Worm (Caenorhabditis elegans) whole organism, L4 larva: Measurements from ENCODE around the gene C02D5.4.

Experiments used
- D1046.2 ChIP-seq: fragments of 200-800 bp; sonication (Bioruptor generic); IDR thresholded peaks from 2 replicates; pipeline ENCODE4 v1.3.6; 2022; ENCODE audit warnings: missing genetic modification characterization, missing compliant biosample characterization
- F26F4.8 ChIP-seq: fragments of 200-800 bp; sonication (Bioruptor generic); conservative IDR thresholded peaks from 2 replicates; pipeline ENCODE4 v1.3.6; 2022; ENCODE audit warnings: missing genetic modification characterization, missing compliant biosample characterization
- R02D3.7 ChIP-seq: fragments of 150-350 bp; sonication (generic microtip); optimal IDR thresholded peaks from 3 replicates; lab custom pipeline; 2014; ENCODE audit warnings: missing biosample characterization, missing genetic modification characterization
- T26A8.4 ChIP-seq: fragments of 200-800 bp; sonication (Bioruptor generic); IDR thresholded peaks from 2 replicates; pipeline ENCODE4 v1.3.6; 2022; ENCODE audit warnings: missing genetic modification characterization, missing compliant biosample characterization
- Y105C5A.15 ChIP-seq: fragments of 200-800 bp; sonication (Bioruptor generic); IDR thresholded peaks from 2 replicates; pipeline ENCODE4 v1.3.6; 2022; ENCODE audit warnings: missing genetic modification characterization, missing compliant biosample characterization
- aha-1 ChIP-seq: fragments of 150-350 bp; peaks from one replicate; lab custom pipeline; 2014; ENCODE audit warnings: missing biosample characterization, missing genetic modification characterization
- ama-1 ChIP-seq: fragments of 150-350 bp; optimal IDR thresholded peaks from 2 replicates; lab custom pipeline; 2014; ENCODE audit warnings: inconsistent platforms, mixed read lengths
- arid-1 ChIP-seq: fragments of 200-800 bp; sonication (Bioruptor generic); conservative IDR thresholded peaks from 2 replicates; pipeline ENCODE4 v1.3.6; 2022; ENCODE audit warnings: missing genetic modification reagents, missing genetic modification characterization, missing compliant biosample characterization
- ceh-32 ChIP-seq: sonication (generic microtip); optimal IDR thresholded peaks from 2 replicates; lab custom pipeline; 2016; ENCODE audit warnings: mild to moderate bottlenecking, missing genetic modification characterization, missing compliant biosample characterization; ENCODE audit not compliant: poor library complexity
- ceh-82 ChIP-seq: sonication (generic microtip); optimal IDR thresholded peaks from 2 replicates; lab custom pipeline; 2017; ENCODE audit warnings: missing biosample characterization, missing genetic modification characterization
- ctbp-1 ChIP-seq: fragments of 200-800 bp; sonication (Bioruptor generic); IDR thresholded peaks from 2 replicates; pipeline ENCODE4 v1.3.6; 2022; ENCODE audit warnings: missing genetic modification reagents, missing genetic modification characterization, missing compliant biosample characterization
- dmd-6 ChIP-seq: fragments of 200-800 bp; sonication (Bioruptor generic); IDR thresholded peaks from 2 replicates; pipeline ENCODE4 v1.3.6; 2022; ENCODE audit warnings: missing genetic modification reagents, missing genetic modification characterization, missing compliant biosample characterization
- dmd-8 ChIP-seq: fragments of 200-800 bp; sonication (Bioruptor generic); IDR thresholded peaks from 2 replicates; pipeline ENCODE4 v1.3.6; 2022; ENCODE audit warnings: missing genetic modification characterization, missing compliant biosample characterization
- dmd-9 ChIP-seq: fragments of 200-800 bp; sonication (Bioruptor generic); IDR thresholded peaks from 2 replicates; pipeline ENCODE4 v1.3.6; 2022; ENCODE audit warnings: missing genetic modification reagents, missing genetic modification characterization, missing compliant biosample characterization
- dpl-1 ChIP-seq: fragments of 150-350 bp; optimal IDR thresholded peaks from 2 replicates; lab custom pipeline; 2014; ENCODE audit warnings: missing biosample characterization, missing genetic modification reagents, missing genetic modification characterization
- egl-27 ChIP-seq: sonication (generic microtip); optimal IDR thresholded peaks from 3 replicates; lab custom pipeline; 2017; ENCODE audit warnings: missing biosample characterization, missing genetic modification reagents, missing genetic modification characterization
- egl-43 ChIP-seq: fragments of 200-800 bp; sonication (Bioruptor generic); IDR thresholded peaks from 2 replicates; pipeline ENCODE4 v1.3.6; 2022; ENCODE audit warnings: missing genetic modification reagents, missing genetic modification characterization, missing compliant biosample characterization
- hif-1 ChIP-seq, 2 experiments: sonication (generic microtip); optimal IDR thresholded peaks; 2 replicates each; lab custom pipeline; 2016 to 2017; ENCODE audit warnings: missing compliant biosample characterization in 2 of 2, missing genetic modification characterization in 2 of 2, missing genetic modification reagents in 2 of 2, missing genotype in 2 of 2, mild to moderate bottlenecking in 1 of 2
- hlh-30 ChIP-seq: sonication (generic microtip); optimal IDR thresholded peaks from 2 replicates; lab custom pipeline; 2017; ENCODE audit warnings: antibody characterized with exemption, mild to moderate bottlenecking, missing genetic modification characterization, missing compliant biosample characterization; ENCODE audit not compliant: insufficient read depth
- hmg-1.1 ChIP-seq: fragments of 200-800 bp; sonication (Bioruptor generic); IDR thresholded peaks from 2 replicates; pipeline ENCODE4 v1.3.6; 2022; ENCODE audit warnings: missing genetic modification reagents, missing genetic modification characterization, missing compliant biosample characterization
- jun-1 ChIP-seq: fragments of 150-350 bp; optimal IDR thresholded peaks from 2 replicates; lab custom pipeline; 2014; ENCODE audit warnings: missing biosample characterization, missing genetic modification reagents, missing genetic modification characterization
- lin-1 ChIP-seq: fragments of 200-800 bp; sonication (Bioruptor generic); IDR thresholded peaks from 2 replicates; pipeline ENCODE4 v1.3.6; 2022; ENCODE audit warnings: missing genetic modification reagents, missing genetic modification characterization, missing compliant biosample characterization
- lin-13 ChIP-seq: fragments of 150-350 bp; optimal IDR thresholded peaks from 2 replicates; lab custom pipeline; 2014; ENCODE audit warnings: missing biosample characterization, missing genetic modification reagents, missing genetic modification characterization
- lin-39 ChIP-seq: fragments of 150-350 bp; optimal IDR thresholded peaks from 2 replicates; lab custom pipeline; 2014; ENCODE audit warnings: missing biosample characterization, missing genetic modification reagents, missing genetic modification characterization
- lir-3 ChIP-seq: sonication (generic microtip); optimal IDR thresholded peaks from 2 replicates; lab custom pipeline; 2016; ENCODE audit warnings: mild to moderate bottlenecking, missing genetic modification characterization, missing compliant biosample characterization
- mdl-1 ChIP-seq, 2 experiments: fragments of 150-350 bp in 1 of 2; sonication (generic microtip) in 1 of 2; optimal IDR thresholded peaks; 2 replicates each; lab custom pipeline; 2014 to 2017; ENCODE audit warnings: missing biosample characterization in 2 of 2, missing genetic modification characterization in 2 of 2
- mxl-2 ChIP-seq: fragments of 200-800 bp; sonication (Bioruptor generic); conservative IDR thresholded peaks from 2 replicates; pipeline ENCODE4 v1.3.6; 2022; ENCODE audit warnings: missing genetic modification reagents, missing genetic modification characterization, missing compliant biosample characterization
- mxl-3 ChIP-seq: fragments of 200-800 bp; sonication (Bioruptor generic); optimal IDR thresholded peaks from 2 replicates; lab custom pipeline; 2018; ENCODE audit warnings: mild to moderate bottlenecking, missing genetic modification characterization, missing compliant biosample characterization
- nhr-11 ChIP-seq: fragments of 150-350 bp; optimal IDR thresholded peaks from 2 replicates; lab custom pipeline; 2014; ENCODE audit warnings: missing biosample characterization, missing genetic modification characterization
- nhr-42 ChIP-seq: fragments of 200-800 bp; sonication (Bioruptor generic); IDR thresholded peaks from 2 replicates; pipeline ENCODE4 v1.3.6; 2022; ENCODE audit warnings: missing genetic modification characterization, missing compliant biosample characterization
- pha-4 ChIP-seq, 2 experiments: fragments of 150-350 bp in 1 of 2; fragments of 200-800 bp in 1 of 2; sonication (Bioruptor generic) in 1 of 2; IDR thresholded peaks in 1 of 2; optimal IDR thresholded peaks in 1 of 2; 2 replicates each; pipeline versions ENCODE4 v1.3.6 to Lab custom; 2014 to 2022; ENCODE audit warnings: missing genetic modification characterization in 2 of 2, missing genetic modification reagents in 2 of 2, missing biosample characterization in 1 of 2, missing compliant biosample characterization in 1 of 2
- rbr-2 ChIP-seq: sonication (generic microtip); optimal IDR thresholded peaks from 2 replicates; lab custom pipeline; 2016; ENCODE audit warnings: missing genotype, missing genetic modification characterization, missing compliant biosample characterization
- saeg-2 ChIP-seq: fragments of 200-800 bp; sonication (Bioruptor generic); IDR thresholded peaks from 2 replicates; pipeline ENCODE4 v1.3.6; 2022; ENCODE audit warnings: missing genetic modification reagents, missing genetic modification characterization, missing compliant biosample characterization
- snpc-1.2 ChIP-seq: fragments of 200-800 bp; sonication (Bioruptor generic); IDR thresholded peaks from 2 replicates; pipeline ENCODE4 v1.3.6; 2022; ENCODE audit warnings: missing genetic modification reagents, missing genetic modification characterization, missing compliant biosample characterization
- spr-1 ChIP-seq: sonication (generic microtip); optimal IDR thresholded peaks from 2 replicates; lab custom pipeline; 2016; ENCODE audit warnings: mild to moderate bottlenecking, missing genetic modification characterization, missing compliant biosample characterization
- tra-1 ChIP-seq: fragments of 200-800 bp; sonication (Bioruptor generic); IDR thresholded peaks from 2 replicates; pipeline ENCODE4 v1.3.6; 2022; ENCODE audit warnings: missing genetic modification reagents, missing genetic modification characterization, missing compliant biosample characterization
- unc-39 ChIP-seq: sonication (generic microtip); optimal IDR thresholded peaks from 2 replicates; lab custom pipeline; 2017; ENCODE audit warnings: missing biosample characterization, missing genetic modification characterization
- vab-7 ChIP-seq: fragments of 200-800 bp; sonication (Bioruptor generic); IDR thresholded peaks from 2 replicates; pipeline ENCODE4 v1.3.6; 2022; ENCODE audit warnings: missing genetic modification reagents, missing genetic modification characterization, missing compliant biosample characterization

C02D5.4 gene

DNA sequence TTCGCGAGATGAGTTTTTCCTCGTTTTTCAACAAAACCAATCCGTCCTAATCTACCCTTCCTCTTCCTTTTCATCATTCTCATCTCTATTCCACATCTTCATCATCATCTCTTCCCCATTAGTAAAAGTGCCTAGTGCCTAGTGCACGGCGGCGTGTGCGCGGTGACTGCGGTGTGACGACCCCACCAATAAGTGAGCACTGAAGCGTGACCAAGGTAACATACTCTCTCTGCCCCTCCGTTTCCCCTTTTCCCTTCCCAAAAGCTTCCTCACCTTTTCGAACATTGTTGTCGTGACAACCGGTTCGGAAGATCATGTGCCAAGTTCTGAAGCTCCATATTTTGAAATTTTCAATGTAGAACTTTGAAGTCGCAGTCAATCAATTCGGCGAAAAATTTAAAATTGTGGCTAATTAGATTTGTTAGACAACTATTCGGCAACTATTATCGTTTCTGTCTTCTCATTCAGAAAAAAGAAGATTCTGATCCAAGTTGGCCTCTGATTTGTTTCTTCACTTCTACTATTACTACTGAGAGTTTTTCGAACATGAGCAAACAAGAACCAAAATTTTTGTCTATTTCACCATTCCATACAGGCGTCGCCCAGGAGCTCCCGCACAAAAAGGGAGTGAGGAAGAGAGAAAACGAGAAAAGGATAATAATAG, 39.6 kb upstream of the C02D5.4 start:
- TF ChIP-seq dmd-9 (GFP tag; lab: Robert Waterston, UW) (no peak), jun-1 (tag; lab: Kevin White, UChicago) (no peak), ctbp-1 (GFP tag; lab: Robert Waterston, UW) (no peak), egl-43 (GFP tag; lab: Robert Waterston, UW) (0 out of 2 replicates have a peak, but pooled peaks have one; percentile 32), hlh-30 (tag; lab: Kevin White, UChicago) (peak; percentile 2), aha-1 (tag; lab: Kevin White, UChicago) (no peak), R02D3.7 (tag; lab: Kevin White, UChicago) (no peak), lin-13 (GFP tag; lab: Kevin White, UChicago) (no peak)

ce11 chrIII:8518990-8519389, 33.0 kb upstream of the C02D5.4 start:
- TF ChIP-seq rbr-2 (no peak), nhr-42 (no peak), aha-1 (tag; lab: Kevin White, UChicago) (peak; percentile 38), hmg-1.1 (GFP tag; lab: Robert Waterston, UW) (0 out of 2 replicates have a peak, but pooled peaks have one; percentile 12), dpl-1 (no peak), ceh-82 (tag; lab: Kevin White, UChicago) (no peak), snpc-1.2 (GFP tag; lab: Robert Waterston, UW) (no peak), pha-4 (GFP tag; IDR thresholded peaks at IDR 0.05; lab: Robert Waterston, UW) (no peak), pha-4 (tag; optimal IDR thresholded peaks at IDR 0.05; lab: Kevin White, UChicago) (no peak), hif-1 (tag; optimal IDR thresholded peaks at IDR 0.05; lab: Kevin White, UChicago) (no peak), lin-1 (GFP tag; lab: Robert Waterston, UW) (no peak), T26A8.4 (GFP tag; lab: Robert Waterston, UW) (peak; percentile 34; the same call in 1 of the 2 replicates), jun-1 (tag; lab: Kevin White, UChicago) (peak; percentile 66), ama-1 (peak; percentile 58), ceh-32 (no peak), dmd-8 (GFP tag; lab: Robert Waterston, UW) (no peak), mxl-2 (GFP tag; lab: Robert Waterston, UW) (no peak), nhr-11 (tag; lab: Kevin White, UChicago) (no peak), mdl-1 (tag; optimal IDR thresholded peaks at IDR 0.05; lab: Kevin White, UChicago) (no peak), egl-43 (GFP tag; lab: Robert Waterston, UW) (0 out of 2 replicates have a peak, but pooled peaks have one; percentile 11)

- TF ChIP-seq dmd-6 = no peak
- no peak for TF ChIP-seq D1046.2 (GFP tag; lab: Robert Waterston, UW)
- TF ChIP-seq tra-1 (GFP tag; lab: Robert Waterston, UW) = no peak
- no peak for TF ChIP-seq ceh-82 (tag; lab: Kevin White, UChicago)
- TF ChIP-seq saeg-2 (GFP tag; lab: Robert Waterston, UW) = no peak
- no peak for TF ChIP-seq unc-39
- no peak for TF ChIP-seq mdl-1 (tag; optimal IDR thresholded peaks at IDR 0.05; lab: Kevin White, UChicago)
- TF ChIP-seq mxl-3 (GFP tag; lab: Kevin White, UChicago) = no peak
- no peak for TF ChIP-seq egl-27
- TF ChIP-seq spr-1 (tag; lab: Kevin White, UChicago) = no peak
- TF ChIP-seq lir-3 = no peak
- no peak for TF ChIP-seq Y105C5A.15 (GFP tag; lab: Robert Waterston, UW)
- TF ChIP-seq vab-7 (GFP tag; lab: Robert Waterston, UW) = no peak
- no peak for TF ChIP-seq arid-1 (GFP tag; lab: Robert Waterston, UW)
- TF ChIP-seq aha-1 (tag; lab: Kevin White, UChicago) = no peak
- no peak for TF ChIP-seq jun-1 (tag; lab: Kevin White, UChicago)
- TF ChIP-seq lin-39 = no peak
- no peak for TF ChIP-seq F26F4.8 (GFP tag; lab: Robert Waterston, UW)
Measured at ce11 chrIII:8519886-8520285, 32.1 kb upstream of the C02D5.4 start, which contains the start of gene ZC21.8. ZC21.8 (minus strand) TSS chrIII:8519986.
